Fruit fly (Drosophila melanogaster) whole organism, wandering third instar larva: ENCODE results near the gene CG2930.

ENCODE experiments used
- Mio ChIP-seq: sonication (Bioruptor generic); optimal IDR thresholded peaks from 2 replicates; lab custom pipeline; 2016; ENCODE audit warnings: missing biosample characterization, missing genetic modification characterization
- jim ChIP-seq: fragments of 175-275, 200-325 bp; sonication (Bioruptor generic); optimal IDR thresholded peaks from 2 replicates; lab custom pipeline; 2016; ENCODE audit warnings: missing biosample characterization, mild to moderate bottlenecking, missing genetic modification characterization

dm6 chrX:3871889-3872409 lies 3.2 kb downstream of the CG2930 start, which contains the start of gene yin:
- TF ChIP-seq jim (GFP tag; lab: Kevin White, UChicago) (no peak), Mio (no peak)
